Fruit fly (Drosophila melanogaster) S2 (cell line): ENCODE measurements around the gene Wdr81.

ENCODE experiments used
- CG8478 ChIP-seq: fragments of >200 bp; optimal IDR thresholded peaks from 2 replicates; lab custom pipeline; 2018
- CTCF ChIP-seq, 2 experiments: fragments of >200 bp; optimal IDR thresholded peaks; 2 replicates each; lab custom pipeline; 2018

DNA sequence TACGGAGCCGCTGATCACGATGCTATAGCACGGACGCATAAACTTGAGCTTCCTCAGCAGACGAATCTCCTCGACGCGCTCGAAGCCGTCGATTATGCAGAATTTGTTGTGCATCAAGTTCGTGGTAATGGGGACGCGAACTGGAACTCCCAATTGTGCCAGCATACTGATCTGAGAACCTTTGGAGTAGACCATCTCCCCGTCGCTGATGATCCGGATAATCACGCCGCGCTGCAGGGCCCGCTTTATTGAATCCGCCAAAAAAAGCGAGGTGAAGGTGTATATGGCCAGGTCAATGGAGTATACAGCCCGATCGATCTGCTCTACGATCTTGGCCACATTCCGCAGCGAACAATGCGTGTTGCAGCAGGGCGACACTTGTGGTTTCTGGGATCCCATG is 31.6 kb downstream of the Wdr81 start:
- TF ChIP-seq CTCF (optimal IDR thresholded peaks at IDR 0.05; lab: Kevin White, UChicago), result no peak
- TF ChIP-seq CG8478 (lab: Kevin White, UChicago), result no peak
